Worm (Caenorhabditis elegans) whole organism, mixed stage, embryonic: Measurements from ENCODE around the gene nspg-14.
A peak's percentile ranks its signal among the peaks of the same experiment; 100 is the strongest.

Experiments used
- M03D4.4 ChIP-seq: sonication (generic microtip); optimal IDR thresholded peaks from 2 replicates; lab custom pipeline; 2017; ENCODE audit warnings: mild to moderate bottlenecking, missing genetic modification characterization, missing compliant biosample characterization
- ceh-39 ChIP-seq: fragments of 150-350 bp; optimal IDR thresholded peaks from 2 replicates; lab custom pipeline; 2014; ENCODE audit warnings: missing biosample characterization, missing genetic modification characterization
- ceh-83 ChIP-seq: fragments of 200-800 bp; sonication (Bioruptor generic); optimal IDR thresholded peaks from 2 replicates; lab custom pipeline; 2018; ENCODE audit warnings: mild to moderate bottlenecking, missing genetic modification characterization, missing compliant biosample characterization
- drap-1 ChIP-seq: fragments of 200-800 bp; sonication (Bioruptor generic); optimal IDR thresholded peaks from 3 replicates; lab custom pipeline; 2018; ENCODE audit warnings: mild to moderate bottlenecking, missing genetic modification characterization, missing compliant biosample characterization
- elt-1 ChIP-seq: sonication (generic microtip); optimal IDR thresholded peaks from 2 replicates; lab custom pipeline; 2017; ENCODE audit warnings: missing genetic modification characterization, mild to moderate bottlenecking, missing compliant biosample characterization, antibody characterized with exemption, moderate library complexity, borderline replicate concordance; ENCODE audit not compliant: insufficient read depth
- elt-3 ChIP-seq: fragments of 150-350 bp; optimal IDR thresholded peaks from 2 replicates; lab custom pipeline; 2014; ENCODE audit warnings: missing biosample characterization, missing genetic modification characterization
- flh-1 ChIP-seq: fragments of 200-800 bp; sonication (Bioruptor generic); optimal IDR thresholded peaks from 2 replicates; lab custom pipeline; 2018; ENCODE audit warnings: mild to moderate bottlenecking, missing genetic modification characterization, moderate library complexity, missing compliant biosample characterization
- ham-2 ChIP-seq: fragments of 200-800 bp; sonication (Bioruptor generic); optimal IDR thresholded peaks from 2 replicates; lab custom pipeline; 2018; ENCODE audit warnings: mild to moderate bottlenecking, missing genetic modification characterization, missing compliant biosample characterization
- hlh-1 ChIP-seq: fragments of 150-350 bp; optimal IDR thresholded peaks from 2 replicates; lab custom pipeline; 2014; ENCODE audit warnings: missing biosample characterization, missing genetic modification reagents, missing genetic modification characterization
- lin-13 ChIP-seq: fragments of 150-350 bp; optimal IDR thresholded peaks from 2 replicates; lab custom pipeline; 2014; ENCODE audit warnings: missing biosample characterization, missing genetic modification characterization
- lin-32 ChIP-seq: fragments of 200-800 bp; sonication (Bioruptor generic); optimal IDR thresholded peaks from 2 replicates; lab custom pipeline; 2018; ENCODE audit warnings: mild to moderate bottlenecking, missing genetic modification characterization, missing compliant biosample characterization
- lsy-2 ChIP-seq: fragments of 150-350 bp; optimal IDR thresholded peaks from 2 replicates; lab custom pipeline; 2014; ENCODE audit warnings: missing biosample characterization, missing genetic modification characterization
- mab-5 ChIP-seq: fragments of 150-350 bp; optimal IDR thresholded peaks from 2 replicates; lab custom pipeline; 2014; ENCODE audit warnings: missing biosample characterization, missing genetic modification characterization
- mep-1 ChIP-seq: fragments of 150-350 bp; optimal IDR thresholded peaks from 2 replicates; lab custom pipeline; 2017; ENCODE audit warnings: missing biosample characterization, missing genetic modification reagents, missing genetic modification characterization, inconsistent platforms
- mls-2 ChIP-seq: sonication (generic microtip); optimal IDR thresholded peaks from 2 replicates; lab custom pipeline; 2016; ENCODE audit warnings: mild to moderate bottlenecking, missing genetic modification characterization, moderate library complexity, missing compliant biosample characterization
- nhr-12 ChIP-seq: fragments of 150-350 bp; optimal IDR thresholded peaks from 2 replicates; lab custom pipeline; 2014; ENCODE audit warnings: missing biosample characterization, missing genetic modification characterization
- nhr-2 ChIP-seq: fragments of 150-350 bp; optimal IDR thresholded peaks from 2 replicates; lab custom pipeline; 2014; ENCODE audit warnings: missing biosample characterization, missing genetic modification characterization
- nhr-237 ChIP-seq: fragments of 150-350 bp; optimal IDR thresholded peaks from 2 replicates; lab custom pipeline; 2014; ENCODE audit warnings: missing biosample characterization, missing genetic modification characterization
- nhr-28 ChIP-seq: fragments of 150-350 bp; optimal IDR thresholded peaks from 2 replicates; lab custom pipeline; 2014; ENCODE audit warnings: missing biosample characterization, missing genetic modification characterization
- nhr-76 ChIP-seq: sonication (generic microtip); optimal IDR thresholded peaks from 2 replicates; lab custom pipeline; 2017; ENCODE audit warnings: missing biosample characterization, missing genetic modification characterization
- pha-4 ChIP-seq: fragments of 150-350 bp; optimal IDR thresholded peaks from 2 replicates; lab custom pipeline; 2018; ENCODE audit warnings: missing biosample characterization, missing genetic modification reagents, missing genetic modification characterization
- sem-2 ChIP-seq: fragments of 200-800 bp; sonication (Bioruptor generic); optimal IDR thresholded peaks from 2 replicates; lab custom pipeline; 2018; ENCODE audit warnings: mild to moderate bottlenecking, missing genetic modification characterization, missing compliant biosample characterization
- sptf-1 ChIP-seq: sonication (generic microtip); optimal IDR thresholded peaks from 2 replicates; lab custom pipeline; 2017; ENCODE audit warnings: mild to moderate bottlenecking, missing genetic modification characterization, moderate library complexity, missing compliant biosample characterization
- tbx-8 ChIP-seq: fragments of 200-800 bp; sonication (Bioruptor generic); optimal IDR thresholded peaks from 2 replicates; lab custom pipeline; 2018; ENCODE audit warnings: mild to moderate bottlenecking, missing genetic modification characterization, moderate library complexity, missing compliant biosample characterization
- unc-120 ChIP-seq: sonication (generic microtip); optimal IDR thresholded peaks from 2 replicates; lab custom pipeline; 2017; ENCODE audit warnings: missing genetic modification characterization, missing compliant biosample characterization; ENCODE audit not compliant: poor library complexity, severe bottlenecking
- ztf-11 ChIP-seq: fragments of 150-350 bp; optimal IDR thresholded peaks from 2 replicates; lab custom pipeline; 2014; ENCODE audit warnings: missing biosample characterization, missing genetic modification characterization

nspg-14 gene

DNA sequence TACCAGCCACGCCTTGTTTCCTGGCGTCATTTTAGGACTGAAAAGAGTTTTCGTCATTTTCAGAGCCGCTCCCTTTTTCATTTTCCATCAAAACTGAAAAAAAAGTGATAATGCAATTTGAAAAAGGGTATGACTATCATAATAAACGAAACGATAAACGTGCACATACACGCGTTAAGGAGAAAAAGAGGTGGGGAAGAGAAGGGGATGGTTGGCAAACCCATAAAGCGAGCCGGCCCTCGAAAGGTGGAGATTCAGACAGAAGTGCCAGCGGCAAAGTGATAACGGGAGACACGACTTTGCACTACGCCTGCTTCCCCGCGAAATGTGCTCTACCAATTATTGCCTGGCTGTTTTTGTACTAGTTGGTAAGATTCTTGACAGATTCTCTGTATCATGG, at the start of gene nspg-14:
Gene nspg-14 (plus strand): TSS at position 250 of the 400 bp plus-strand sequence.
- TF ChIP-seq ztf-11 (tag; lab: Kevin White, UChicago), result no peak
- no peak for TF ChIP-seq unc-120 (tag; lab: Kevin White, UChicago)
- no peak for TF ChIP-seq lin-13 (tag; lab: Kevin White, UChicago)
- no peak for TF ChIP-seq sem-2
- TF ChIP-seq mab-5 (tag; lab: Kevin White, UChicago), result no peak
- TF ChIP-seq ceh-83 (GFP tag; lab: Kevin White, UChicago), result no peak
- no peak for TF ChIP-seq nhr-76 (tag; lab: Kevin White, UChicago)
- no peak for TF ChIP-seq pha-4
- no peak for TF ChIP-seq ceh-39 (tag; lab: Kevin White, UChicago)
- no peak for TF ChIP-seq M03D4.4 (tag; lab: Kevin White, UChicago)
- TF ChIP-seq mls-2, result no peak
- no peak for TF ChIP-seq sptf-1 (tag; lab: Kevin White, UChicago)
- no peak for TF ChIP-seq elt-3 (tag; lab: Kevin White, UChicago)
- TF ChIP-seq hlh-1 (tag; lab: Kevin White, UChicago), result no peak
- no peak for TF ChIP-seq ham-2 (GFP tag; lab: Kevin White, UChicago)
- no peak for TF ChIP-seq lsy-2 (tag; lab: Kevin White, UChicago)
- no peak for TF ChIP-seq elt-1 (tag; lab: Kevin White, UChicago)

ce11 chrX:5205561-5205960, 47.3 kb upstream of the nspg-14 start, which contains the start of gene H28G03.2:
H28G03.2 (plus strand) TSS chrX:5205760.
- TF ChIP-seq ceh-83 (GFP tag; lab: Kevin White, UChicago), result no peak
- no peak for TF ChIP-seq nhr-28 (tag; lab: Kevin White, UChicago)
- TF ChIP-seq ham-2 (GFP tag; lab: Kevin White, UChicago), result peak; percentile 42
- TF ChIP-seq flh-1, result no peak
- TF ChIP-seq drap-1 (GFP tag; lab: Kevin White, UChicago), result no peak
- TF ChIP-seq, all 35 proteins: peak for 1

DNA sequence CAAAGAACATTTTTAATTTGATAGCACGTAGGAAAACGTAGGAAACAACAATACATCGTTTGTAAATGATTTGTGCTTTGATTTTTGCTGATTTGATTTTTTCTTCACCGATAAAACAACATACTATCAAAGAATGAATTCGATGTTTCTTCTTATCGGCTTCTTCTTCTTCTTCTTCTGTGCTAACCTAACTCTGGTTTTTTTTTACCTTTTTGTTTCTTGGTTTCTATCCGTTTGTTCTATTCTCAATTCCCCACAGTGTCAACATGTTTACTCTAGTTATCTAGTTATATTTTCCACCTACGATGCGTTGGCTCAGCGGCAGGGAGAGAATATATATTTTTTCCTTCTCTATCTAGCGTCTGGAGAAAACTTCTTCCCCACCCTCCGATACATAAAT, 45.0 kb upstream of the nspg-14 start:
- TF ChIP-seq mab-5 (tag; lab: Kevin White, UChicago) (no peak), ceh-83 (GFP tag; lab: Kevin White, UChicago) (peak; percentile 22)

- TF ChIP-seq hlh-1 (tag; lab: Kevin White, UChicago) (peak; percentile 4), ham-2 (GFP tag; lab: Kevin White, UChicago) (no peak)
- TF ChIP-seq, all 35 proteins: peak for 1
These were observed 44.5 kb upstream of the nspg-14 start for ce11 chrX:5208326-5208725.

ce11 chrX:5208831-5209230, 44.0 kb upstream of the nspg-14 start:
- TF ChIP-seq nhr-76 (tag; lab: Kevin White, UChicago) (no peak), pha-4 (no peak), elt-1 (tag; lab: Kevin White, UChicago) (no peak), mab-5 (tag; lab: Kevin White, UChicago) (no peak), unc-120 (tag; lab: Kevin White, UChicago) (no peak), mep-1 (tag; lab: Kevin White, UChicago) (no peak), lin-32 (GFP tag; lab: Kevin White, UChicago) (no peak), nhr-12 (tag; lab: Kevin White, UChicago) (no peak), tbx-8 (no peak), nhr-2 (tag; lab: Kevin White, UChicago) (no peak)

- TF ChIP-seq ham-2 (GFP tag; lab: Kevin White, UChicago) (no peak), ceh-83 (GFP tag; lab: Kevin White, UChicago) (no peak), nhr-237 (tag; lab: Kevin White, UChicago) (no peak), lin-13 (tag; lab: Kevin White, UChicago) (no peak), unc-120 (tag; lab: Kevin White, UChicago) (peak; percentile 32), nhr-76 (tag; lab: Kevin White, UChicago) (no peak), flh-1 (no peak), nhr-12 (tag; lab: Kevin White, UChicago) (no peak), hlh-1 (tag; lab: Kevin White, UChicago) (peak; percentile 41)
These were observed 43.4 kb upstream of the nspg-14 start for ce11 chrX:5209429-5209828.
